Fruit fly (Drosophila melanogaster) whole organism, wandering third instar larva: ENCODE data around the gene CG43346.

Source experiments
- CG32264 ChIP-seq: fragments of 200-800 bp; sonication (Bioruptor generic); optimal IDR thresholded peaks from 2 replicates; lab custom pipeline; 2016; ENCODE audit warnings: missing biosample characterization, missing genetic modification characterization
- CG9705 ChIP-seq: fragments of 200-800 bp; sonication (Bioruptor generic); optimal IDR thresholded peaks from 2 replicates; lab custom pipeline; 2018; ENCODE audit warnings: missing biosample characterization, mild to moderate bottlenecking, missing genetic modification characterization
- CrebA ChIP-seq: fragments of 200-800 bp; sonication (Bioruptor generic); optimal IDR thresholded peaks from 2 replicates; lab custom pipeline; 2016; ENCODE audit warnings: missing biosample characterization, mild to moderate bottlenecking, missing genetic modification characterization, borderline replicate concordance
- Dfd ChIP-seq: fragments of >200 bp; optimal IDR thresholded peaks from 2 replicates; lab custom pipeline; 2017; ENCODE audit warnings: missing biosample characterization, missing genetic modification characterization
- Dif ChIP-seq: fragments of 200-275, 200-300 bp; sonication (Bioruptor generic); optimal IDR thresholded peaks from 2 replicates; lab custom pipeline; 2018; ENCODE audit warnings: missing biosample characterization, missing genetic modification characterization; ENCODE audit not compliant: partially characterized antibody
- GATAd ChIP-seq: sonication (Bioruptor generic); optimal IDR thresholded peaks from 2 replicates; lab custom pipeline; 2016; ENCODE audit warnings: missing biosample characterization, missing genetic modification characterization
- Hr78 ChIP-seq: fragments of >200 bp; optimal IDR thresholded peaks from 2 replicates; lab custom pipeline; 2017; ENCODE audit warnings: missing biosample characterization, missing genetic modification characterization
- Hr83 ChIP-seq: fragments of 200-300 bp; sonication (Bioruptor generic); optimal IDR thresholded peaks from 2 replicates; lab custom pipeline; 2016; ENCODE audit warnings: missing biosample characterization, mild to moderate bottlenecking, missing genetic modification characterization, moderate library complexity; ENCODE audit not compliant: poor library complexity, severe bottlenecking
- Myc ChIP-seq: fragments of >200 bp; optimal IDR thresholded peaks from 2 replicates; lab custom pipeline; 2017
- N ChIP-seq: fragments of >200 bp; optimal IDR thresholded peaks from 2 replicates; lab custom pipeline; 2018; ENCODE audit warnings: missing biosample characterization, missing external identifiers, missing genetic modification characterization
- OdsH ChIP-seq: fragments of 200-800 bp; sonication (Bioruptor generic); optimal IDR thresholded peaks from 2 replicates; lab custom pipeline; 2016; ENCODE audit warnings: missing biosample characterization, mild to moderate bottlenecking, missing genetic modification characterization
- Rel ChIP-seq, 2 experiments: fragments of 200-800 bp; sonication (Bioruptor generic) in 1 of 2; optimal IDR thresholded peaks; 2 replicates in 1 of 2; 3 replicates in 1 of 2; lab custom pipeline; 2016 to 2019; ENCODE audit warnings: mild to moderate bottlenecking in 2 of 2, missing biosample characterization in 2 of 2, missing genetic modification characterization in 2 of 2, moderate library complexity in 1 of 2
- Sp1 ChIP-seq: fragments of 200-800 bp; sonication (Bioruptor generic); optimal IDR thresholded peaks from 3 replicates; lab custom pipeline; 2019; ENCODE audit warnings: missing biosample characterization, mild to moderate bottlenecking, missing genetic modification characterization, moderate library complexity
- Vsx2 ChIP-seq: fragments of 200-300, 225-300 bp; sonication (Bioruptor generic); optimal IDR thresholded peaks from 2 replicates; lab custom pipeline; 2018; ENCODE audit warnings: missing biosample characterization, missing genetic modification characterization; ENCODE audit not compliant: partially characterized antibody
- br ChIP-seq: fragments of 200-800 bp; sonication (Bioruptor generic); optimal IDR thresholded peaks from 2 replicates; lab custom pipeline; 2016; ENCODE audit warnings: missing biosample characterization, missing genetic modification characterization
- brk ChIP-seq: fragments of 200-800 bp; sonication (Bioruptor generic); optimal IDR thresholded peaks from 2 replicates; lab custom pipeline; 2016; ENCODE audit warnings: missing biosample characterization, mild to moderate bottlenecking, missing genetic modification characterization
- dl ChIP-seq, 2 experiments: fragments of 175-275, 200-275 bp in 1 of 2; fragments of 200-275 bp in 1 of 2; sonication (Bioruptor generic); optimal IDR thresholded peaks; lab custom pipeline; 2018; ENCODE audit warnings: mild to moderate bottlenecking in 2 of 2, missing biosample characterization in 2 of 2, missing genetic modification characterization in 2 of 2, moderate library complexity in 2 of 2; ENCODE audit not compliant: partially characterized antibody in 2 of 2, insufficient read depth in 1 of 2
- dmrt93B ChIP-seq: fragments of 200-800 bp; sonication (Bioruptor generic); optimal IDR thresholded peaks from 2 replicates; lab custom pipeline; 2018; ENCODE audit warnings: missing biosample characterization, mild to moderate bottlenecking, missing genetic modification characterization
- dsf ChIP-seq: sonication (Bioruptor generic); optimal IDR thresholded peaks from 2 replicates; lab custom pipeline; 2016; ENCODE audit warnings: missing biosample characterization, missing genetic modification characterization, borderline replicate concordance
- ey ChIP-seq: fragments of 200-800 bp; sonication (Bioruptor generic); optimal IDR thresholded peaks from 2 replicates; lab custom pipeline; 2016; ENCODE audit warnings: missing biosample characterization, missing genetic modification characterization
- foxo ChIP-seq, 2 experiments: fragments of 200-800 bp; sonication (Bioruptor generic); optimal IDR thresholded peaks; 2 replicates in 1 of 2; 3 replicates in 1 of 2; lab custom pipeline; 2016 to 2017; ENCODE audit warnings: missing biosample characterization in 2 of 2, missing genetic modification characterization in 2 of 2
- fru ChIP-seq: fragments of 200-800 bp; sonication (Bioruptor generic); optimal IDR thresholded peaks from 3 replicates; lab custom pipeline; 2016; ENCODE audit warnings: missing biosample characterization, mild to moderate bottlenecking, missing genetic modification characterization
- h ChIP-seq: fragments of 200-800 bp; sonication (Bioruptor generic); optimal IDR thresholded peaks from 3 replicates; lab custom pipeline; 2016; ENCODE audit warnings: missing biosample characterization, mild to moderate bottlenecking, missing genetic modification characterization
- jim ChIP-seq: fragments of 175-275, 200-325 bp; sonication (Bioruptor generic); optimal IDR thresholded peaks from 2 replicates; lab custom pipeline; 2016; ENCODE audit warnings: missing biosample characterization, mild to moderate bottlenecking, missing genetic modification characterization
- pan ChIP-seq: fragments of >200 bp; optimal IDR thresholded peaks from 2 replicates; lab custom pipeline; 2017
- psq ChIP-seq: fragments of 200-800 bp; sonication (Bioruptor generic); optimal IDR thresholded peaks from 3 replicates; lab custom pipeline; 2017; ENCODE audit warnings: missing biosample characterization, mild to moderate bottlenecking, missing genetic modification characterization, moderate library complexity
- sv ChIP-seq: fragments of 200-800 bp; sonication (Bioruptor generic); optimal IDR thresholded peaks from 3 replicates; lab custom pipeline; 2016; ENCODE audit warnings: missing biosample characterization, missing genetic modification characterization
- tai ChIP-seq: sonication (Bioruptor generic); optimal IDR thresholded peaks from 2 replicates; lab custom pipeline; 2016; ENCODE audit warnings: missing biosample characterization, missing genetic modification characterization
- usp ChIP-seq: fragments of >200 bp; optimal IDR thresholded peaks from 2 replicates; lab custom pipeline; 2017; ENCODE audit warnings: missing biosample characterization, missing genetic modification characterization

Gene CG43346

dm6 chr2L:21214961-21215362 is 46.6 kb upstream of the CG43346 start (continued):
- TF ChIP-seq ey (GFP tag; lab: Kevin White, UChicago) (peak; percentile 65), h (GFP tag; lab: Kevin White, UChicago) (peak; percentile 83), Hr78 (GFP tag; lab: Kevin White, UChicago) (no peak), usp (no peak)

- TF ChIP-seq CG32264 (GFP tag; lab: Kevin White, UChicago) (no peak), ey (GFP tag; lab: Kevin White, UChicago) (no peak), jim (GFP tag; lab: Kevin White, UChicago) (no peak), sv (GFP tag; lab: Kevin White, UChicago) (no peak), foxo (GFP tag; optimal IDR thresholded peaks at IDR 0.05; lab: Kevin White, UChicago) (no peak), dsf (no peak), Dif (GFP tag; lab: Kevin White, UChicago) (no peak), dl (GFP tag; optimal IDR thresholded peaks at IDR 0.05; lab: Kevin White, UChicago; ENCODE audit: insufficient read depth in 1 of 2, partially characterized antibody in 2 of 2) (no peak), CG9705 (GFP tag; lab: Kevin White, UChicago) (no peak), fru (GFP tag; lab: Kevin White, UChicago) (no peak), Myc (no peak)
Observed at dm6 chr2L:21206193-21206592, 37.8 kb upstream of the CG43346 start, which contains the start of gene clumsy. TSS of gene clumsy (plus strand) at chr2L:21206493.

- TF ChIP-seq Rel (GFP tag; optimal IDR thresholded peaks at IDR 0.05; lab: Kevin White, UChicago) (no peak), Rel (tag; optimal IDR thresholded peaks at IDR 0.05; lab: Kevin White, UChicago) (no peak)
Observed at dm6 chr2L:21202702-21203101, 34.3 kb upstream of the CG43346 start, which contains the start of gene CG31988. TSS of gene CG31988 (minus strand) at chr2L:21202802.

- TF ChIP-seq N (GFP tag; lab: Kevin White, UChicago) (no peak), Dfd (peak; percentile 16), Hr83 (no peak), CrebA (GFP tag; lab: Kevin White, UChicago) (no peak), fru (GFP tag; lab: Kevin White, UChicago) (no peak), dmrt93B (GFP tag; lab: Kevin White, UChicago) (no peak)
Observed at dm6 chr2L:21200275-21200674, 31.9 kb upstream of the CG43346 start, which contains the start of gene CG31624. TSS of gene CG31624 (minus strand) at chr2L:21200375.

dm6 chr2L:21198633-21199264 is 30.4 kb upstream of the CG43346 start, which contains the start of gene Ret:
TSS of gene Ret (minus strand) at chr2L:21198762.
- TF ChIP-seq tai (no peak), GATAd (GFP tag; lab: Kevin White, UChicago) (no peak), dsf (no peak), dl (GFP tag; optimal IDR thresholded peaks at IDR 0.05; lab: Kevin White, UChicago; ENCODE audit: insufficient read depth in 1 of 2, partially characterized antibody in 2 of 2) (no peak), OdsH (GFP tag; lab: Kevin White, UChicago) (no peak), dmrt93B (GFP tag; lab: Kevin White, UChicago) (no peak), Myc (no peak), Vsx2 (GFP tag; lab: Kevin White, UChicago) (no peak), Sp1 (GFP tag; lab: Kevin White, UChicago) (no peak), foxo (GFP tag; optimal IDR thresholded peaks at IDR 0.05; lab: Kevin White, UChicago) (no peak), N (GFP tag; lab: Kevin White, UChicago) (no peak), CG9705 (GFP tag; lab: Kevin White, UChicago) (no peak), brk (no peak), Hr78 (GFP tag; lab: Kevin White, UChicago) (no peak), pan (lab: Kevin White, UChicago) (no peak), br (GFP tag; lab: Kevin White, UChicago) (no peak), h (GFP tag; lab: Kevin White, UChicago) (no peak), psq (no peak)
